Worm (Caenorhabditis elegans) whole organism, L2 larva: ENCODE results near the gene rars-2.

Experiments used
- C34F6.9 ChIP-seq: fragments of 150-350 bp; optimal IDR thresholded peaks from 2 replicates; lab custom pipeline; 2014; ENCODE audit warnings: missing biosample characterization, missing genetic modification characterization
- F13H6.1 ChIP-seq: sonication (generic microtip); optimal IDR thresholded peaks from 2 replicates; lab custom pipeline; 2016; ENCODE audit warnings: missing genetic modification characterization, missing compliant biosample characterization
- R02D3.7 ChIP-seq: fragments of 150-350 bp; optimal IDR thresholded peaks from 2 replicates; lab custom pipeline; 2014; ENCODE audit warnings: missing biosample characterization, missing genetic modification characterization
- Y55F3AM.14 ChIP-seq: fragments of 200-800 bp; sonication (Bioruptor generic); optimal IDR thresholded peaks from 2 replicates; lab custom pipeline; 2018; ENCODE audit warnings: mild to moderate bottlenecking, missing genetic modification characterization, missing compliant biosample characterization
- ZK546.5 ChIP-seq: sonication (generic microtip); optimal IDR thresholded peaks from 2 replicates; lab custom pipeline; 2017; ENCODE audit warnings: missing biosample characterization, missing genetic modification characterization
- aly-2 ChIP-seq: fragments of 150-350 bp; optimal IDR thresholded peaks from 2 replicates; lab custom pipeline; 2014; ENCODE audit warnings: missing biosample characterization, missing genetic modification characterization
- blmp-1 ChIP-seq: sonication (generic microtip); optimal IDR thresholded peaks from 2 replicates; lab custom pipeline; 2017; ENCODE audit warnings: missing genetic modification characterization, mild to moderate bottlenecking, missing compliant biosample characterization, antibody characterized with exemption, moderate library complexity; ENCODE audit not compliant: insufficient read depth
- dmd-4 ChIP-seq: sonication (generic microtip); optimal IDR thresholded peaks from 2 replicates; lab custom pipeline; 2017; ENCODE audit warnings: missing biosample characterization, missing genetic modification characterization
- egl-27 ChIP-seq: sonication (generic microtip); optimal IDR thresholded peaks from 3 replicates; lab custom pipeline; 2017; ENCODE audit warnings: missing biosample characterization, missing genetic modification reagents, missing genetic modification characterization
- elt-3 ChIP-seq: sonication (generic microtip); optimal IDR thresholded peaks from 2 replicates; lab custom pipeline; 2017; ENCODE audit warnings: missing biosample characterization, missing genetic modification characterization
- fos-1 ChIP-seq: fragments of 150-350 bp; optimal IDR thresholded peaks from 2 replicates; lab custom pipeline; 2014; ENCODE audit warnings: missing biosample characterization, missing genetic modification characterization
- gmeb-1 ChIP-seq: fragments of 150-350 bp; optimal IDR thresholded peaks from 2 replicates; lab custom pipeline; 2014; ENCODE audit warnings: missing biosample characterization, missing genetic modification characterization
- lin-13 ChIP-seq: fragments of 150-350 bp; optimal IDR thresholded peaks from 2 replicates; lab custom pipeline; 2014; ENCODE audit warnings: missing biosample characterization, missing genetic modification reagents, missing genetic modification characterization
- lin-39 ChIP-seq: fragments of 150-350 bp; optimal IDR thresholded peaks from 2 replicates; lab custom pipeline; 2014; ENCODE audit warnings: missing biosample characterization, missing genetic modification reagents, missing genetic modification characterization
- mab-5 ChIP-seq: fragments of 150-350 bp; optimal IDR thresholded peaks from 2 replicates; lab custom pipeline; 2014; ENCODE audit warnings: missing biosample characterization, missing genetic modification characterization
- nhr-10 ChIP-seq: sonication (generic microtip); optimal IDR thresholded peaks from 2 replicates; lab custom pipeline; 2017; ENCODE audit warnings: missing biosample characterization, missing genetic modification characterization
- nhr-11 ChIP-seq: fragments of 150-350 bp; optimal IDR thresholded peaks from 2 replicates; lab custom pipeline; 2014; ENCODE audit warnings: missing biosample characterization, missing genetic modification characterization
- nhr-129 ChIP-seq: fragments of 150-350 bp; optimal IDR thresholded peaks from 2 replicates; lab custom pipeline; 2014; ENCODE audit warnings: missing biosample characterization, missing genetic modification characterization
- nhr-21 ChIP-seq: fragments of 150-350 bp; optimal IDR thresholded peaks from 2 replicates; lab custom pipeline; 2014; ENCODE audit warnings: missing biosample characterization, missing genetic modification characterization
- nhr-23 ChIP-seq: fragments of 150-350 bp; optimal IDR thresholded peaks from 2 replicates; lab custom pipeline; 2014; ENCODE audit warnings: missing biosample characterization, missing genetic modification reagents, missing genetic modification characterization
- nhr-25 ChIP-seq: fragments of 150-350 bp; sonication (generic microtip); optimal IDR thresholded peaks from 3 replicates; lab custom pipeline; 2014; ENCODE audit warnings: missing biosample characterization, missing genetic modification characterization
- nhr-77 ChIP-seq: fragments of 150-350 bp; optimal IDR thresholded peaks from 2 replicates; lab custom pipeline; 2014; ENCODE audit warnings: missing biosample characterization, missing genetic modification characterization
- sem-4 ChIP-seq: fragments of 150-350 bp; optimal IDR thresholded peaks from 2 replicates; lab custom pipeline; 2014; ENCODE audit warnings: missing biosample characterization, missing genetic modification reagents, missing genetic modification characterization
- sma-3 ChIP-seq: sonication (generic microtip); optimal IDR thresholded peaks from 2 replicates; lab custom pipeline; 2016; ENCODE audit warnings: missing genetic modification reagents, missing genetic modification characterization, missing compliant biosample characterization
- sma-9 ChIP-seq, 2 experiments: fragments of 150-350 bp in 1 of 2; sonication (generic microtip) in 1 of 2; optimal IDR thresholded peaks; 2 replicates each; lab custom pipeline; 2014 to 2016; ENCODE audit warnings: missing genetic modification characterization in 2 of 2, mild to moderate bottlenecking in 1 of 2, missing biosample characterization in 1 of 2, missing compliant biosample characterization in 1 of 2, missing genetic modification reagents in 1 of 2, moderate library complexity in 1 of 2
- snpc-4 ChIP-seq: fragments of 150-350 bp; optimal IDR thresholded peaks from 2 replicates; lab custom pipeline; 2014; ENCODE audit warnings: missing biosample characterization, missing genetic modification characterization
- unc-39 ChIP-seq: fragments of 150-350 bp; optimal IDR thresholded peaks from 2 replicates; lab custom pipeline; 2014; ENCODE audit warnings: missing biosample characterization, missing genetic modification characterization
- unc-55 ChIP-seq: fragments of 150-350 bp; sonication (generic microtip); optimal IDR thresholded peaks from 3 replicates; lab custom pipeline; 2014; ENCODE audit warnings: missing biosample characterization, missing genetic modification reagents, missing genetic modification characterization
- unc-62 ChIP-seq: fragments of 150-350 bp; optimal IDR thresholded peaks from 2 replicates; lab custom pipeline; 2014; ENCODE audit warnings: missing biosample characterization, missing genetic modification reagents, missing genetic modification characterization
- zag-1 ChIP-seq: fragments of 150-350 bp; optimal IDR thresholded peaks from 2 replicates; lab custom pipeline; 2014; ENCODE audit warnings: missing biosample characterization, missing genetic modification characterization
- ztf-1 ChIP-seq: fragments of 200-800 bp; sonication (Bioruptor generic); conservative IDR thresholded peaks from 2 replicates; pipeline ENCODE4 v1.3.6; 2022; ENCODE audit warnings: missing genetic modification characterization, missing compliant biosample characterization
- ztf-11 ChIP-seq: sonication (generic microtip); optimal IDR thresholded peaks from 2 replicates; lab custom pipeline; 2017; ENCODE audit warnings: missing biosample characterization, missing genetic modification characterization
- ztf-4 ChIP-seq: fragments of 150-350 bp; optimal IDR thresholded peaks from 2 replicates; lab custom pipeline; 2014; ENCODE audit warnings: missing biosample characterization, missing genetic modification characterization

The rars-2 gene

DNA sequence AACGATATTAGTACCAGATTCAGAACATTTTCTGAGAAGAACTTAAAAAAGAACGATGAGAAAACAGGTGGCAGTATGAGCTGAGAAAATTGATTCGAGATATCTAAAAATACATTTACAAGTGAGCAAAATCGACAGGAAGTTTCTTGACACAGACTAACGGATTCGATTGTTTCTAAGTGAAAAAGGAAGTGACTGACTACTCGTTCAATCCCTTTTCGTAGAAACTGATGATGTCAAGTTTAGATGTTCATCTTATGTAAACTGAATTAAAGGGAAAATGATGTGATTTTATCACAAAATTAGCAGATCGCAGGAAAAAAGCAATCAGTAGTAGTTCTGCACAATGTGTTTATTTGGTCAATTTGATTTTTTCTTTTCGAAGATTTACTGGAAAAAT lies 39.8 kb downstream of the rars-2 start:
- TF ChIP-seq nhr-11 (no peak), ztf-4 (tag; lab: Kevin White, UChicago) (no peak), aly-2 (no peak), nhr-23 (tag; lab: Kevin White, UChicago) (no peak), zag-1 (no peak)

DNA sequence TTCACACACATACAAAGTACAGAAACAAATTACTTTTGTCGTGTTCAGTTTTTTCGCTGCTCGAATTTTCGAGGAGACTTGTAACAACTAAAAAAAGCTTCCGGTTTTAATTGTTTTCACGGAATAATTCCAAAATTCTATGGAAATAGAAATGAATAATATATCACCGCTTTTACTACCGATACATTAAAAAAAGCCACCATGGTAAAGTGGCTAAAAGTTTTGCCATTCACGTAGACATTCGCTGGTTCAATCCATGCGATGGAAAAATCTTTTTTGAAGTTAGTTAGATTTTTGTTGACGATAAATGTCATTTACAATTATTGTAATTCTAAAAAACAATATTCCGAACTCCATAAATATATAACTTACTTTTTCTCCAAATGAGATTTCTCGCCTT lies 43.4 kb downstream of the rars-2 start:
- TF ChIP-seq sem-4 = no peak
- TF ChIP-seq C34F6.9 = no peak
- no peak for TF ChIP-seq sma-3 (GFP tag; lab: Kevin White, UChicago)
- no peak for TF ChIP-seq egl-27 (tag; lab: Kevin White, UChicago)
- no peak for TF ChIP-seq mab-5

DNA sequence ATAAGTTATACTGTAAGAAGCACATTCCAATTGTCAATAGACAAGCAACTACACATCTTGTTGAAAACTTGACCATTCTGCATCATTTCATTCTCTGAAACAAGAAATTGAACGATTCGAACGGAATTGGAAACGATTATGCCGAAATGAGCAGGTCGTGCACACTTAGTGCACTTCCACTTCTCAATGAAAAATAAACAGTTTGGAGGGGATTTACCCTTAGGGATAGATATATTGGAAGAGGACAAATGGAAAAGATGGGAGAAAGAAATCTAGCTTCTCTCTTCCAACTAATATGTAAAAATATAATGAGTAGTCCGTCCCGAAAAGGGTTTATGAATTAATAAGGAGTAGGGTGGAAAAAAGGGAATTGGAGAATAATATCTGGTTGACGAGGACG lies 43.8 kb downstream of the rars-2 start, which contains the start of gene hst-3.1:
hst-3.1 (minus strand) TSS at position 101 of the 400 bp plus-strand sequence.
- TF ChIP-seq unc-39 (no peak), nhr-10 (no peak), nhr-11 (no peak), C34F6.9 (no peak), ztf-1 (no peak), fos-1 (tag; lab: Kevin White, UChicago) (no peak)

DNA sequence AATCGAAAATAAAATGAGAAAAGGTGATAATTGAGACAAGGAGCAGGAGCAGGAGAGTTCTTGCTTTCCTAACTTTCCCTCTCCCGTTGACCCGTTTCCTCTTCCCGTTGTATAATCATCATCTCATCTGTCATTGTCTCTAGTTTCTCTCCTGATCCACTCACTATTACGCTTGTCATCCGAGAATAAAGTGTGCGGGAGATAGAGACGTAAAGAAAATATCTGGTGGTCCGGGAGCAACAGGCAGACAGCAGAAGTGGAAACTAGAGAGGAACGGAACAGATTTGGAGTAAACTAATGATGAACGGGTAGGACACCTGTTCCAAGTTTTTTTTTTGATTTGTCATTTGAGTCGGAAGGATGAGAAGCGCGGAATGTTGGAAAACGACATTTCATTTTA lies 44.9 kb downstream of the rars-2 start:
- TF ChIP-seq sem-4 (no peak), snpc-4 (tag; lab: Kevin White, UChicago) (no peak), mab-5 (no peak), F13H6.1 (tag; lab: Kevin White, UChicago) (peak; percentile 53), nhr-129 (tag; lab: Kevin White, UChicago) (peak; percentile 43), nhr-77 (tag; lab: Kevin White, UChicago) (no peak), lin-39 (tag; lab: Kevin White, UChicago) (no peak), zag-1 (no peak), lin-13 (GFP tag; lab: Kevin White, UChicago) (no peak), ZK546.5 (tag; lab: Kevin White, UChicago) (no peak), Y55F3AM.14 (no peak), sma-9 (GFP tag; optimal IDR thresholded peaks at IDR 0.05; lab: Kevin White, UChicago) (peak; percentile 16), sma-9 (tag; optimal IDR thresholded peaks at IDR 0.05; lab: Kevin White, UChicago) (no peak), nhr-25 (tag; lab: Kevin White, UChicago) (no peak), gmeb-1 (tag; lab: Kevin White, UChicago) (no peak), nhr-21 (tag; lab: Kevin White, UChicago) (no peak)

DNA sequence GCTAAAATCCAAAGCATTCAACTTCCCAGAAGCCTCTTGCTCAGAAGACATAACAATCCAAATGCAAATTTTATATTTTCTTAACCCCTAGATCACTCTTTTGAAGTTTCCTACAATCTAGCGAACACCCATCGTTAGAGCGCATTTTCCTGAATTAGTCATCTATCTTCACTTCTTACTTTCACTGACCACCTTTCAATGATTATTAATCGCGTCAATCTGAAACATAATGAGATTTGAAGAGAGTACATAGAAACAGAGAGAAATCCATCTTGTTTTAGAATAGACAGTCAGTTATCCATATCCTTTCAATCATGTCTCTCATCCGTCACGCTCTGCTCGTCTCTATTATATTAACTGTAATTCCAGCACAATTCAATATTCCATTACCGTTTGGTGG lies 45.9 kb downstream of the rars-2 start, which contains the start of gene F40H3.3:
F40H3.3 (plus strand) TSS at position 280 of the 400 bp plus-strand sequence.
- no peak for TF ChIP-seq blmp-1
- peak; percentile 11 for TF ChIP-seq lin-39 (tag; lab: Kevin White, UChicago)
- no peak for TF ChIP-seq C34F6.9
- no peak for TF ChIP-seq R02D3.7 (tag; lab: Kevin White, UChicago)
- no peak for TF ChIP-seq dmd-4 (tag; lab: Kevin White, UChicago)
- TF ChIP-seq elt-3 (tag; lab: Kevin White, UChicago) = no peak

DNA sequence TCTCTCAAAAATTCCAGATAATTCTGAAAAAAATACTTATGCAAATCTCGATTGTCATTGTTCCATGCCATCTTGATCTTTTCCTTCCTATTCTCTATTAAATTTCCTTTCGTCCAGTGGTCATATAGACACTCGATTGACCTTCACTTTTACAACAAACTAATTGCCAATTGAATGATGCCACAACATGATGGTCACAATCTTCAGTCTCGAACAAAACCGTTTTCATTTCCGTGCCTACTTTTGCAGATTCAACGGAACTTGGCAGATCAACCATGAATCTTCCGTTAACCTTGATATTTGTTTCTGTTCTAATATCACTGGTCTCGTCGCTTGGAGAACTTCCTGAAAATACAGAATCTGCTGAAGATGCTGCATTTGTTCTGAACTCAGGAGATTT lies 48.0 kb downstream of the rars-2 start, which contains the start of gene F40H3.2:
F40H3.2 (plus strand) TSS at position 250 of the 400 bp plus-strand sequence.
- peak; percentile 15 for TF ChIP-seq blmp-1
- TF ChIP-seq unc-62 (GFP tag; lab: Kevin White, UChicago) = no peak
- peak; percentile 21 for TF ChIP-seq nhr-25 (tag; lab: Kevin White, UChicago)

DNA sequence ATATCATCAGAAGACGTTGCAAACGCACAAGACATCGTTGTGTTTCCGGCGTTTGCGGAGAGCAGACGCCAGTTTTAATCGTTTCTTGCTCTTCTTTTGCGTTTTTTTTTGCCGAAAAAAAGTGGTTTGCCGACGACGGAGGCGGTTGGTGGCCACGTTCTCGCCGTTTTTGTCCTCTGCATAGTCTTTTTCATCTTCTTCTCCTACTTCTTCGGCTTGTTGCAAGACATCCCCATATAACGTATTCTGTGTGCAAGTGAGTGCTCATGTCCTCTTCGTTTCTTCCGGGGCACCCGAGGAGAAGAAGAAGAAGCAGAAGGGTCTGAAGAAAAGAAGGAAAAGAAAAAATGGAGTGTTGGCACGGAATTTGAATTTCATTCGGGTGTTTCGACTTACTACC lies 49.7 kb downstream of the rars-2 start:
- TF ChIP-seq ztf-11 (tag; lab: Kevin White, UChicago) = no peak
- peak; percentile 1 for TF ChIP-seq unc-55 (GFP tag; lab: Kevin White, UChicago)
- TF ChIP-seq C34F6.9 = peak; percentile 7
- TF ChIP-seq sem-4 = peak; percentile 46
- peak; percentile 15 for TF ChIP-seq sma-9 (GFP tag; optimal IDR thresholded peaks at IDR 0.05; lab: Kevin White, UChicago)
- no peak for TF ChIP-seq sma-9 (tag; optimal IDR thresholded peaks at IDR 0.05; lab: Kevin White, UChicago)
